Fruit fly (Drosophila melanogaster) whole organism, embryonic: ENCODE data around the gene COX7AL.

Source experiments
- Ada2b ChIP-seq: fragments of 200-800 bp; sonication (Bioruptor generic); IDR thresholded peaks from 2 replicates; pipeline ENCODE4 v1.3.6; 2022; ENCODE audit warnings: missing biosample characterization, missing genetic modification characterization
- CG10565 ChIP-seq: fragments of 200-800 bp; sonication (Bioruptor generic); optimal IDR thresholded peaks from 3 replicates; lab custom pipeline; 2016; ENCODE audit warnings: missing biosample characterization, mild to moderate bottlenecking, missing genetic modification characterization
- CG13287 ChIP-seq: fragments of 200-800 bp; sonication (Bioruptor generic); IDR thresholded peaks from 2 replicates; pipeline ENCODE4 v1.3.6; 2022; ENCODE audit warnings: missing biosample characterization, missing genetic modification characterization; ENCODE audit not compliant: partially characterized antibody
- CG13424 ChIP-seq: fragments of 200-800 bp; sonication (Bioruptor generic); optimal IDR thresholded peaks from 2 replicates; lab custom pipeline; 2019; ENCODE audit warnings: missing biosample characterization, mild to moderate bottlenecking, missing genetic modification characterization, moderate library complexity
- CG1602 ChIP-seq: fragments of 200-800 bp; sonication (Bioruptor generic); optimal IDR thresholded peaks from 3 replicates; lab custom pipeline; 2016; ENCODE audit warnings: missing biosample characterization, missing genetic modification characterization
- CG30431 ChIP-seq: fragments of 200-800 bp; sonication (Bioruptor generic); optimal IDR thresholded peaks from 2 replicates; lab custom pipeline; 2017; ENCODE audit warnings: missing biosample characterization, missing genetic modification characterization
- CG33213 ChIP-seq: fragments of 200-800 bp; sonication (Bioruptor generic); optimal IDR thresholded peaks from 3 replicates; lab custom pipeline; 2016; ENCODE audit warnings: missing biosample characterization, missing genetic modification characterization
- CG4404 ChIP-seq: fragments of 200-800 bp; sonication (Bioruptor generic); IDR thresholded peaks from 2 replicates; pipeline ENCODE4 v1.3.6; 2022; ENCODE audit warnings: missing biosample characterization, missing genetic modification characterization
- CG4617 ChIP-seq: fragments of 200-800 bp; sonication (Bioruptor generic); optimal IDR thresholded peaks from 3 replicates; lab custom pipeline; 2016; ENCODE audit warnings: missing biosample characterization, missing genetic modification characterization, borderline replicate concordance
- CG4820 ChIP-seq: fragments of 200-800 bp; sonication (Bioruptor generic); optimal IDR thresholded peaks from 3 replicates; lab custom pipeline; 2016; ENCODE audit warnings: missing biosample characterization, missing genetic modification characterization
- CG6683 ChIP-seq: fragments of 200-800 bp; sonication (Bioruptor generic); optimal IDR thresholded peaks from 2 replicates; lab custom pipeline; 2017; ENCODE audit warnings: missing biosample characterization, mild to moderate bottlenecking, missing genetic modification characterization, missing genetic modification reagents
- CG6854 ChIP-seq: fragments of 200-800 bp; sonication (Bioruptor generic); optimal IDR thresholded peaks from 3 replicates; lab custom pipeline; 2017; ENCODE audit warnings: missing biosample characterization, mild to moderate bottlenecking, missing genetic modification characterization
- CG7556 ChIP-seq: fragments of 200-800 bp; sonication (Bioruptor generic); optimal IDR thresholded peaks from 2 replicates; lab custom pipeline; 2017; ENCODE audit warnings: missing biosample characterization, mild to moderate bottlenecking, missing genetic modification characterization
- CG8290 ChIP-seq, 3 experiments: fragments of 200-800 bp; sonication (Bioruptor generic); optimal IDR thresholded peaks; 2 replicates each; lab custom pipeline; 2016 to 2019; ENCODE audit warnings: missing biosample characterization in 3 of 3, missing genetic modification characterization in 3 of 3, mild to moderate bottlenecking in 2 of 3, moderate library complexity in 1 of 3
- CG8944 ChIP-seq: fragments of 200-800 bp; sonication (Bioruptor generic); optimal IDR thresholded peaks from 3 replicates; lab custom pipeline; 2016; ENCODE audit warnings: missing biosample characterization, missing genetic modification characterization
- CHES-1-like ChIP-seq: fragments of 200-800 bp; sonication (Bioruptor generic); optimal IDR thresholded peaks from 2 replicates; lab custom pipeline; 2016; ENCODE audit warnings: missing biosample characterization, missing genetic modification characterization
- CTCF ChIP-seq: fragments of 200-800 bp; sonication (Bioruptor generic); optimal IDR thresholded peaks from 2 replicates; lab custom pipeline; 2017; ENCODE audit warnings: missing biosample characterization, mild to moderate bottlenecking, missing genetic modification characterization, moderate library complexity
- CkIIα-i1 ChIP-seq: fragments of 200-800 bp; sonication (Bioruptor generic); IDR thresholded peaks from 2 replicates; pipeline ENCODE4 v1.3.6; 2022; ENCODE audit warnings: missing biosample characterization, missing genetic modification characterization
- D ChIP-seq, 2 experiments: fragments of 200-800 bp in 1 of 2; fragments of >200 bp in 1 of 2; sonication (Bioruptor generic) in 1 of 2; optimal IDR thresholded peaks; 2 replicates in 1 of 2; 3 replicates in 1 of 2; lab custom pipeline; 2017; ENCODE audit warnings: mild to moderate bottlenecking in 1 of 2, missing biosample characterization in 1 of 2, missing genetic modification characterization in 1 of 2, missing genetic modification reagents in 1 of 2
- D19B ChIP-seq: fragments of 200-800 bp; sonication (Bioruptor generic); optimal IDR thresholded peaks from 2 replicates; lab custom pipeline; 2017; ENCODE audit warnings: missing biosample characterization, mild to moderate bottlenecking, missing genetic modification characterization
- Dek ChIP-seq: fragments of 200-800 bp; sonication (Bioruptor generic); optimal IDR thresholded peaks from 3 replicates; lab custom pipeline; 2019; ENCODE audit warnings: missing biosample characterization, mild to moderate bottlenecking, missing genetic modification characterization, moderate library complexity
- Eip74EF ChIP-seq, 2 experiments: fragments of 200-800 bp in 1 of 2; fragments of >200 bp in 1 of 2; sonication (Bioruptor generic) in 1 of 2; optimal IDR thresholded peaks; 2 replicates each; lab custom pipeline; 2017 to 2019; ENCODE audit warnings: missing biosample characterization in 2 of 2, missing genetic modification characterization in 2 of 2, mild to moderate bottlenecking in 1 of 2, moderate library complexity in 1 of 2
- H2.0 ChIP-seq: fragments of 200-800 bp; sonication (Bioruptor generic); IDR thresholded peaks from 2 replicates; pipeline ENCODE4 v1.3.6; 2022; ENCODE audit warnings: missing biosample characterization, missing genetic modification characterization
- Kr ChIP-seq: fragments of 200-800 bp; sonication (Bioruptor generic); optimal IDR thresholded peaks from 2 replicates; lab custom pipeline; 2017; ENCODE audit warnings: missing biosample characterization, mild to moderate bottlenecking, missing genetic modification characterization
- NC2β ChIP-seq: fragments of 200-800 bp; sonication (Bioruptor generic); optimal IDR thresholded peaks from 2 replicates; lab custom pipeline; 2016; ENCODE audit warnings: missing biosample characterization, missing genetic modification characterization
- Neu2 ChIP-seq: fragments of 200-800 bp; sonication (Bioruptor generic); optimal IDR thresholded peaks from 3 replicates; lab custom pipeline; 2016; ENCODE audit warnings: missing biosample characterization, missing genetic modification characterization, borderline replicate concordance
- Opbp ChIP-seq: fragments of 200-800 bp; sonication (Bioruptor generic); IDR thresholded peaks from 3 replicates; pipeline ENCODE4 v1.3.6; 2022; ENCODE audit warnings: missing biosample characterization, missing genetic modification characterization; ENCODE audit not compliant: partially characterized antibody
- Poxn ChIP-seq: fragments of 200-800 bp; sonication (Bioruptor generic); IDR thresholded peaks from 2 replicates; pipeline ENCODE4 v1.3.6; 2022; ENCODE audit warnings: missing biosample characterization, missing genetic modification characterization
- Xbp1 ChIP-seq: fragments of 200-800 bp; sonication (Bioruptor generic); optimal IDR thresholded peaks from 3 replicates; lab custom pipeline; 2016; ENCODE audit warnings: missing biosample characterization, mild to moderate bottlenecking, missing genetic modification characterization
- ash1 ChIP-seq: fragments of 200-800 bp; sonication (Bioruptor generic); optimal IDR thresholded peaks from 2 replicates; lab custom pipeline; 2018; ENCODE audit warnings: missing biosample characterization, mild to moderate bottlenecking, missing genetic modification characterization
- ato ChIP-seq: fragments of 200-800 bp; sonication (Bioruptor generic); IDR thresholded peaks from 2 replicates; pipeline ENCODE4 v1.3.6; 2022; ENCODE audit warnings: missing biosample characterization, missing genetic modification characterization; ENCODE audit not compliant: partially characterized antibody
- bbx ChIP-seq: fragments of 200-800 bp; sonication (Bioruptor generic); IDR thresholded peaks from 2 replicates; pipeline ENCODE4 v1.3.6; 2022; ENCODE audit warnings: missing biosample characterization, missing genetic modification characterization; ENCODE audit not compliant: partially characterized antibody
- bowl ChIP-seq: fragments of 200-800 bp; sonication (Bioruptor generic); IDR thresholded peaks from 2 replicates; pipeline ENCODE4 v1.3.6; 2022; ENCODE audit warnings: missing biosample characterization, missing genetic modification characterization
- dysf ChIP-seq: fragments of 200-800 bp; sonication (Bioruptor generic); IDR thresholded peaks from 3 replicates; pipeline ENCODE4 v1.3.6; 2022; ENCODE audit warnings: missing biosample characterization, missing genetic modification characterization
- eyg ChIP-seq: fragments of 200-800 bp; sonication (Bioruptor generic); optimal IDR thresholded peaks from 3 replicates; lab custom pipeline; 2016; ENCODE audit warnings: missing biosample characterization, missing genetic modification characterization
- grn ChIP-seq: fragments of 200-800 bp; sonication (Bioruptor generic); optimal IDR thresholded peaks from 3 replicates; lab custom pipeline; 2017; ENCODE audit warnings: missing biosample characterization, missing genetic modification characterization
- gt ChIP-seq: fragments of 200-800 bp; sonication (Bioruptor generic); IDR thresholded peaks from 2 replicates; pipeline ENCODE4 v1.3.6; 2022; ENCODE audit warnings: missing biosample characterization, missing genetic modification characterization
- ind ChIP-seq: fragments of 200-800 bp; sonication (Bioruptor generic); optimal IDR thresholded peaks from 3 replicates; lab custom pipeline; 2016; ENCODE audit warnings: missing biosample characterization, missing genetic modification characterization
- kay ChIP-seq: fragments of 200-800 bp; sonication (Bioruptor generic); optimal IDR thresholded peaks from 2 replicates; lab custom pipeline; 2016; ENCODE audit warnings: missing biosample characterization, missing genetic modification characterization
- knrl ChIP-seq: fragments of 200-800 bp; sonication (Bioruptor generic); IDR thresholded peaks from 3 replicates; pipeline ENCODE4 v1.3.6; 2022; ENCODE audit warnings: missing biosample characterization, missing genetic modification characterization; ENCODE audit not compliant: partially characterized antibody
- maf-S ChIP-seq: fragments of 200-800 bp; sonication (Bioruptor generic); optimal IDR thresholded peaks from 2 replicates; lab custom pipeline; 2016; ENCODE audit warnings: missing biosample characterization, missing genetic modification characterization
- pan ChIP-seq, 4 experiments: fragments of >200 bp in 3 of 4; fragments of 200-800 bp in 1 of 4; sonication (Bioruptor generic) in 1 of 4; optimal IDR thresholded peaks in 3 of 4; IDR thresholded peaks in 1 of 4; 2 replicates each; pipeline versions ENCODE4 v1.3.6 to Lab custom; 2017 to 2022; ENCODE audit warnings: missing biosample characterization in 2 of 4, missing genetic modification characterization in 2 of 4, mixed read lengths in 1 of 4
- pho ChIP-seq: fragments of 200-800 bp; sonication (Bioruptor generic); optimal IDR thresholded peaks from 2 replicates; lab custom pipeline; 2016; ENCODE audit warnings: missing biosample characterization, missing genetic modification characterization
- slou ChIP-seq: fragments of 200-800 bp; sonication (Bioruptor generic); optimal IDR thresholded peaks from 3 replicates; lab custom pipeline; 2016; ENCODE audit warnings: missing biosample characterization, missing genetic modification characterization
- sr ChIP-seq: fragments of 200-800 bp; sonication (Bioruptor generic); IDR thresholded peaks from 3 replicates; pipeline ENCODE4 v1.3.6; 2022; ENCODE audit warnings: missing biosample characterization, missing genetic modification characterization
- ssp ChIP-seq: fragments of 200-800 bp; sonication (Bioruptor generic); IDR thresholded peaks from 2 replicates; pipeline ENCODE4 v1.3.6; 2022; ENCODE audit warnings: missing biosample characterization, missing genetic modification characterization
- tna ChIP-seq: fragments of 200-800 bp; sonication (Bioruptor generic); IDR thresholded peaks from 2 replicates; pipeline ENCODE4 v1.3.6; 2022; ENCODE audit warnings: missing biosample characterization, missing genetic modification characterization; ENCODE audit not compliant: partially characterized antibody
- trh ChIP-seq: fragments of 200-800 bp; sonication (Bioruptor generic); optimal IDR thresholded peaks from 2 replicates; lab custom pipeline; 2016; ENCODE audit warnings: missing biosample characterization, missing genetic modification characterization
- yki ChIP-seq: fragments of >200 bp; optimal IDR thresholded peaks from 3 replicates; lab custom pipeline; 2018

COX7AL gene

DNA sequence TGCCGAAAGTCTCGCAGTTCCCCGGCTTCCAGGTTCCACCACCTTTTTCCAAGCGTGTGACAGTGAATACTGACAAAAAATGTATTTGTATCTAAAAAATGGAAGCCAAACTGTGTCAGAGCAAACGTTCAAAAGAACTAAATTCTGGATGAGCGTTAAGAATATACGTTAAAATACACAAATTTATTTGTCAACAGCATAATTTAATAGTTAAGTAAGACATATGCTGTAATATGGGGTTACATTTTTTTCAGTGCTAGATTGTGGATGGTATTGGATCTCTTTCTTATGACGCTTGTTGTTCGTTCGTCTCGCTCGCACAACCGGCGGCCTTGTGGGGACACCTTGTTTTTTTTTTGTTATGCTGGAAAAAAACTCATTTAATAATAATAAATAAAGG lies 12.1 kb downstream of the COX7AL start (continued):
- no peak for TF ChIP-seq Opbp
- peak; percentile 52 for TF ChIP-seq Neu2 (GFP tag; lab: Kevin White, UChicago)
- peak; percentile 83 for TF ChIP-seq ssp
- peak; percentile 93 for TF ChIP-seq CG6854 (GFP tag; lab: Kevin White, UChicago)
- TF ChIP-seq pho (GFP tag; lab: Kevin White, UChicago): peak; percentile 98
- peak; percentile 90 for TF ChIP-seq D19B (GFP tag; lab: Kevin White, UChicago)
- TF ChIP-seq sr: peak; percentile 69; the same call in 2 of the 3 replicates
- TF ChIP-seq maf-S: peak; percentile 96
- no peak for TF ChIP-seq bbx (GFP tag; lab: Robert Waterston, UW)
- no peak for TF ChIP-seq CG13287 (GFP tag; lab: Robert Waterston, UW)
- peak; percentile 79 for TF ChIP-seq CG4617
- TF ChIP-seq eyg (GFP tag; lab: Kevin White, UChicago): peak; percentile 96
- no peak for TF ChIP-seq knrl
- peak; percentile 82 for TF ChIP-seq bowl (GFP tag; lab: Robert Waterston, UW)
- TF ChIP-seq CG8944 (GFP tag; lab: Kevin White, UChicago): peak; percentile 96
- TF ChIP-seq CG33213 (GFP tag; lab: Kevin White, UChicago): peak; percentile 96
- peak; percentile 94 for TF ChIP-seq CG7556 (GFP tag; lab: Kevin White, UChicago)
- TF ChIP-seq Kr: no peak
- TF ChIP-seq ash1 (GFP tag; lab: Kevin White, UChicago): peak; percentile 70
- peak; percentile 92 for TF ChIP-seq CG13424 (tag; lab: Kevin White, UChicago)
- peak; percentile 97 for TF ChIP-seq Dek (tag; lab: Kevin White, UChicago)
- TF ChIP-seq dysf (GFP tag; lab: Robert Waterston, UW): peak; percentile 96
- TF ChIP-seq CG8290 (GFP tag; optimal IDR thresholded peaks at IDR 0.05; lab: Kevin White, UChicago): peak; percentile 81
- TF ChIP-seq CG8290 (tag; optimal IDR thresholded peaks at IDR 0.05; lab: Kevin White, UChicago): peak in 1 of 2 experiments; percentile 98
- TF ChIP-seq D (optimal IDR thresholded peaks at IDR 0.05; lab: Kevin White, UChicago): no peak
- TF ChIP-seq D (GFP tag; optimal IDR thresholded peaks at IDR 0.05; lab: Kevin White, UChicago): peak; percentile 88
- peak; percentile 95 for TF ChIP-seq ind (GFP tag; lab: Kevin White, UChicago)
- peak; percentile 51 for TF ChIP-seq CTCF (GFP tag; lab: Kevin White, UChicago)
- peak; percentile 93 for TF ChIP-seq Poxn (GFP tag; lab: Robert Waterston, UW)
- TF ChIP-seq CG30431 (GFP tag; lab: Kevin White, UChicago): peak; percentile 85
- peak; percentile 73 for TF ChIP-seq CG4404 (GFP tag; lab: Robert Waterston, UW)
- no peak for TF ChIP-seq tna
- peak; percentile 48 for TF ChIP-seq grn (GFP tag; lab: Kevin White, UChicago)
- TF ChIP-seq NC2β (GFP tag; lab: Kevin White, UChicago): peak; percentile 91
- peak; percentile 69; the same call in 1 of the 2 replicates for TF ChIP-seq gt
- peak; percentile 73 for TF ChIP-seq CG10565
- peak; percentile 97 for TF ChIP-seq CHES-1-like (GFP tag; lab: Kevin White, UChicago)
- TF ChIP-seq kay (GFP tag; lab: Kevin White, UChicago): peak; percentile 96
- TF ChIP-seq pan (optimal IDR thresholded peaks at IDR 0.05; lab: Kevin White, UChicago): no peak
- peak in 1 of 2 experiments; percentile 95 for TF ChIP-seq pan (GFP tag; optimal IDR thresholded peaks at IDR 0.05 in 1 of 2, IDR thresholded peaks at IDR 0.05 in 1 of 2)
- TF ChIP-seq ato (GFP tag; lab: Robert Waterston, UW): no peak
- peak; percentile 92 for TF ChIP-seq H2.0 (GFP tag; lab: Robert Waterston, UW)
- peak; percentile 97 for TF ChIP-seq Xbp1 (GFP tag; lab: Kevin White, UChicago)
- TF ChIP-seq trh (GFP tag; lab: Kevin White, UChicago): peak; percentile 88
- peak; percentile 90 for TF ChIP-seq CG6683
- peak in 1 of 2 experiments; percentile 81 for TF ChIP-seq Eip74EF (GFP tag; optimal IDR thresholded peaks at IDR 0.05; lab: Kevin White, UChicago)
- peak; percentile 92 for TF ChIP-seq slou (GFP tag; lab: Kevin White, UChicago)
- TF ChIP-seq Ada2b (GFP tag; lab: Robert Waterston, UW): peak; percentile 95
- peak; percentile 87 for TF ChIP-seq CG4820 (GFP tag; lab: Kevin White, UChicago)
- TF ChIP-seq CG1602 (GFP tag; lab: Kevin White, UChicago): peak; percentile 88
- TF ChIP-seq yki: no peak
- no peak for TF ChIP-seq CkIIα-i1 (GFP tag; lab: Robert Waterston, UW)
